Worm (Caenorhabditis elegans) whole organism, midembryonic: ENCODE data around the gene clec-139.
A peak's percentile ranks its signal among the peaks of the same experiment; 100 is the strongest.

ENCODE experiments used
- T22C8.4 ChIP-seq: fragments of 200-800 bp; sonication (Bioruptor generic); IDR thresholded peaks from 2 replicates; pipeline ENCODE4 v1.3.6; 2022; ENCODE audit warnings: missing genetic modification characterization, missing compliant biosample characterization
- cog-1 ChIP-seq: sonication (generic microtip); optimal IDR thresholded peaks from 2 replicates; lab custom pipeline; 2016; ENCODE audit warnings: missing genetic modification characterization, missing compliant biosample characterization
- flt-1 ChIP-seq: fragments of 200-800 bp; sonication (Bioruptor generic); IDR thresholded peaks from 2 replicates; pipeline ENCODE4 v1.3.6; 2022; ENCODE audit warnings: missing genetic modification characterization, missing compliant biosample characterization
- klf-2 ChIP-seq: fragments of 200-800 bp; sonication (Bioruptor generic); conservative IDR thresholded peaks from 2 replicates; pipeline ENCODE4 v1.3.6; 2022; ENCODE audit warnings: missing genetic modification reagents, missing genetic modification characterization, missing compliant biosample characterization
- med-1 ChIP-seq: sonication (generic microtip); optimal IDR thresholded peaks from 2 replicates; lab custom pipeline; 2017; ENCODE audit warnings: missing genetic modification characterization, mild to moderate bottlenecking, missing compliant biosample characterization, antibody characterized with exemption, missing genetic modification reagents; ENCODE audit not compliant: insufficient read depth
- ref-1 ChIP-seq: fragments of 200-800 bp; sonication (Bioruptor generic); conservative IDR thresholded peaks from 2 replicates; pipeline ENCODE4 v1.3.6; 2022; ENCODE audit warnings: missing genetic modification reagents, missing genetic modification characterization, missing compliant biosample characterization
- tab-1 ChIP-seq: fragments of 200-800 bp; sonication (Bioruptor generic); IDR thresholded peaks from 2 replicates; pipeline ENCODE4 v1.3.6; 2022; ENCODE audit warnings: missing genetic modification characterization, missing compliant biosample characterization
- ztf-23 ChIP-seq: fragments of 200-800 bp; sonication (Bioruptor generic); IDR thresholded peaks from 2 replicates; pipeline ENCODE4 v1.3.6; 2022; ENCODE audit warnings: missing genetic modification reagents, missing genetic modification characterization, missing compliant biosample characterization
- ztf-29 ChIP-seq: fragments of 200-800 bp; sonication (Bioruptor generic); IDR thresholded peaks from 2 replicates; pipeline ENCODE4 v1.3.6; 2022; ENCODE audit warnings: missing genetic modification reagents, missing genetic modification characterization, missing compliant biosample characterization

clec-139 gene

DNA sequence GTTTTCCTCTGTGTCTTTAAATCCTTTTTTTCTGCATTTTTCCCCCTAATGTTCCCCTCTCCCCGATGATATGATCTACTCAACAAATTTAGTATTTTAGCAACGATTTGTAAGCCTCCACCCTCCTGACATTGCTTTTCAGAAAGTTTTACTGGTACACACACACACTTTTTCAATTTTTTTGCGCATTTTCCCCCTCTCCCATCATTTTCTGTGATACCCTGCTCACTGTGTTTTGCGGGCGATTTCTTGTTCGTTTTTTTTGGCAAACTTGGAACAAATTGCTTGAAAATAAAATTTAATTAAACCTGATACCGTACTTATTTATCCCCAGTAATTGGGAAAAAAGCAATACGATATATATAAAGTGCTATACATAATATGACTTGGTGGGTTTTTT is 30.9 kb downstream of the clec-139 start:
- TF ChIP-seq klf-2 (GFP tag; lab: Robert Waterston, UW) (no peak), cog-1 (tag; lab: Kevin White, UChicago) (no peak), ztf-29 (GFP tag; lab: Robert Waterston, UW) (no peak), med-1 (no peak), T22C8.4 (GFP tag; lab: Robert Waterston, UW) (no peak), tab-1 (GFP tag; lab: Robert Waterston, UW) (no peak), flt-1 (GFP tag; lab: Robert Waterston, UW) (no peak), ztf-23 (no peak), ref-1 (no peak)

DNA sequence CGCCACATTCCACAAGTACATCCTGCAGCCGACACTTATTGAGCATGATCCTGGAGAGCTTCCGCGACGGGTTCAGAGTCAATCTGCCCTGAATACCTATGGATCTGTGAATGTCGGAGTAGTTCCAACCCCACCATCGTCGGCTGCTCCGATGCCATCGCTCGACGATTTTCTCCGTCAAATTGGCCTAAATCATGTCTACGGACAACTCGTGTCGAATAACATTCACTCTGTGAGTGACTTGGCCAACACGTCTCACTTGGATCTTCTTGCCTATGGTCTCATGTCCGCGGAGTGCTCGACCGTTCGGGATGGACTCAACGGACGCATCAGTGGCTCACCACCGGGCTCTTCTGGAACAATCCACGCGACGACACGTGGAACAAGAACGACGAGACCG is 31.5 kb downstream of the clec-139 start:
- no peak for TF ChIP-seq flt-1 (GFP tag; lab: Robert Waterston, UW)
- TF ChIP-seq klf-2 (GFP tag; lab: Robert Waterston, UW): no peak
- no peak for TF ChIP-seq ztf-23
- no peak for TF ChIP-seq cog-1 (tag; lab: Kevin White, UChicago)
- no peak for TF ChIP-seq ref-1
- no peak for TF ChIP-seq ztf-29 (GFP tag; lab: Robert Waterston, UW)
- TF ChIP-seq T22C8.4 (GFP tag; lab: Robert Waterston, UW): no peak
- no peak for TF ChIP-seq med-1
- no peak for TF ChIP-seq tab-1 (GFP tag; lab: Robert Waterston, UW)

DNA sequence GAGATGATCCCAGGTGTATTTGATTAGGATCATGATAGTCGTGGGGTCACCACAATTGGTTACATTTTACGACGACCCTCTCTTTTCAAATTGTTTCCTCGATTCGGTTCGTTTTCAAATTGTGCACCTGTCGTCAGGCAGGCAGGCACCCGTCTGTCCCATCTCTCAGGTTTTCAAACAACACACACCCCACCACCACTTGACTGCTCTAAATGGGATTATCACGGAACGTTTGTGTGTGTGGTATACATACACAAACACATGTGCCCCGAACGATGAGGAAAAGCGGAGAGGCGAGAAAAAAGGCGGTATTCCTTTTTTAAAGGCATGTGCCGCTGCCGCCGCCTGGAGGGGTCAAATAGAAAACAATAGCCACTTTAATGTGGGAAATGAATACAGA is 36.2 kb downstream of the clec-139 start:
- no peak for TF ChIP-seq cog-1 (tag; lab: Kevin White, UChicago)
- TF ChIP-seq ref-1: 0 out of 2 replicates have a peak, but pooled peaks have one; percentile 25
- 0 out of 2 replicates have a peak, but pooled peaks have one; percentile 27 for TF ChIP-seq flt-1 (GFP tag; lab: Robert Waterston, UW)

DNA sequence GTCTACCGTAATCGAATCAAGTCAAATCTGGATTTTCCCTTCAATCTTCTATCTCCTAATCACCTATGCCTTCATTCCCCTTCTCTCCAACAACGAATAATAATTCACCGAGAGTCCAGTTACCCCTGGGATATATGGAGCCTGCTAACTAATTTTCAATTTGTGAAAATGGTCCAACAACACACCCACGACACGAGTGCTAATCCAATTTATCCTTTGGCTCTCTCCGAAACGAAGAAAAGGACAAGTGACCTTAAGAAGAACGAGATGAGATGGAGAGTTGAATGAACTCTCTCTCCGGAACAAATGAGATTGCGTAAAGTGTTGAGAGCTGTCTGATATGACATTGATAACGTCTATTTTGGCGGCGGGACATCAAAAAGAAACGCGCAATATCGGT is 37.2 kb downstream of the clec-139 start:
- TF ChIP-seq tab-1 (GFP tag; lab: Robert Waterston, UW) (no peak), flt-1 (GFP tag; lab: Robert Waterston, UW) (no peak), ztf-23 (no peak), klf-2 (GFP tag; lab: Robert Waterston, UW) (no peak), T22C8.4 (GFP tag; lab: Robert Waterston, UW) (no peak), ref-1 (no peak), cog-1 (tag; lab: Kevin White, UChicago) (no peak), ztf-29 (GFP tag; lab: Robert Waterston, UW) (no peak), med-1 (no peak)

DNA sequence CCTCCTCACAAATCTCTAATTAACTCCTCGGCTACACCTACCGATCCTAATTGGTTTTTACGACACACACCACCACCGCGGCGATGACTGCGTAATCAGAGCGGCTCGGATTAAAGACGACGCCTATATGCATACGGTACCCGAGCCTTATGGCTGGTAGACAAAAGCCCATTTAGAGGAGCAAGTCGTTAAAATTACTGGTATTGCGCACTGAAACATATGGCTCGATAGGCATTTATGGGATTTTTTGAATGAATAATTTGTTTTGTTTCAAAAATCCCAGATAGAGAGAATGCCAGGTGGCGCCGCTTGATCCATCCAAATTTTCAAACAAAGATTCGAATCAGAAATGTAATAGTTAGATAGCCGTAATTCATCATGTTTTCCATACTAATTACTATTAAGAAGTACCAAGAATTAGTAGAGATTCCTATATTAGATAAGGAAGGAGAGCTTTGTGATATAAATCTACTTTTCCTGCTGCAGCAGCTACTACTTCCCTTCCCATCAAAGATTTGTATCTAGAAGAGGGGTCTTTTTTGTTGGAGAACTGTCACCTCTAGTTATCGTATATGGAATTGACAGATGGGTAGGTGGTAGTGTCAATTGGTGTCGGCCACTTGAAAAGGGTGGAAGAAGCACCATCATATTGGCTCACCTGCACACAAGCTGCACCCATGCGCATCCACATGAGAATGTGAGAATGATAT is 38.2 kb downstream of the clec-139 start:
- TF ChIP-seq tab-1 (GFP tag; lab: Robert Waterston, UW) (no peak), ref-1 (no peak), ztf-23 (no peak), flt-1 (GFP tag; lab: Robert Waterston, UW) (no peak), cog-1 (tag; lab: Kevin White, UChicago) (no peak), T22C8.4 (GFP tag; lab: Robert Waterston, UW) (no peak), klf-2 (GFP tag; lab: Robert Waterston, UW) (no peak), ztf-29 (GFP tag; lab: Robert Waterston, UW) (no peak), med-1 (no peak)

DNA sequence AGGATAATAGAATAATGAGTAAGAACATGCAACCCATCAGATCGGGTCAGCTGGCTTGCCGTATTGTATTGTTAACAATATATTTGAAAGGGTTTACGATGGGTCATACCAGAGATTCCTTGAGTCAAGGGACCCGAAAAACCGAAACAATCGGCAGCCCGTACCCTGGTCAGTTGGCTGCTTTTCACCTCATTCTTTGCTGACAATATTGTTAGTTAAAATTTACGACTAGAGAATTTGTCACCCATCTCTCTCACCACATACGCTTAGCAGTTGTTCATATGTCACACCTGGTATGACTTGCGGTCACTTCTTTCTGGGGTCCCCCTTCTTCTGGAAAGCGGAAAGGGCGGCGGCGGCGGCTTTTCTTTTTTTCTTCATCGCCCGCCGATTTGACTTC is 40.5 kb downstream of the clec-139 start:
- TF ChIP-seq flt-1 (GFP tag; lab: Robert Waterston, UW) (no peak), cog-1 (tag; lab: Kevin White, UChicago) (no peak), med-1 (no peak), T22C8.4 (GFP tag; lab: Robert Waterston, UW) (no peak), klf-2 (GFP tag; lab: Robert Waterston, UW) (no peak), ztf-23 (no peak), ref-1 (no peak)

DNA sequence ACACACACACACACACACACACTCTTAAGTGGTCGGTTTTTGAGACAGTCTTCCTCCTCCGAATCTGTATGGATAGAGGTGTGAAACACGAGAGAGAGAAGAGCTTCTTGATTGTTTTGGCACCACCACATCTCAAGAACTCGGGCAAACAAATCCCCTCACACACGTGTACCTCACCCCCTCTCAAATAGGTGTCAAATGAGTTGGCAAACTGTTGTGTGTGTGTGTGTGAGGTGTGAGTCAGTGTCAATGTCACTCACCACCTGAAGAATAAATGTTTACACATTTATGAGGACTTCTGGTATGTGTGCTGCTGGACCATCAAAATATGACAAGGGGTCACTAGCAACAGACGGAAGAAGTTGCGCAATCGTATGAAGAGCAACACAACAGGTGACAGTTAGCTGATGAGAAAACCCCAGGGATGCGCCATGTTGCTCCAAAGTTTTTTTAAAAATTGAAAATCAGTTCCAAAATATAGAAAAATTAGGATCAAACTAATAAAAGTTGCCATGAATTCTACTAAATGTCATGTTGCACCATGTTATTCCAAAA is 41.6 kb downstream of the clec-139 start:
- peak; percentile 13; the same call in 1 of the 2 replicates for TF ChIP-seq flt-1 (GFP tag; lab: Robert Waterston, UW)
- no peak for TF ChIP-seq klf-2 (GFP tag; lab: Robert Waterston, UW)

DNA sequence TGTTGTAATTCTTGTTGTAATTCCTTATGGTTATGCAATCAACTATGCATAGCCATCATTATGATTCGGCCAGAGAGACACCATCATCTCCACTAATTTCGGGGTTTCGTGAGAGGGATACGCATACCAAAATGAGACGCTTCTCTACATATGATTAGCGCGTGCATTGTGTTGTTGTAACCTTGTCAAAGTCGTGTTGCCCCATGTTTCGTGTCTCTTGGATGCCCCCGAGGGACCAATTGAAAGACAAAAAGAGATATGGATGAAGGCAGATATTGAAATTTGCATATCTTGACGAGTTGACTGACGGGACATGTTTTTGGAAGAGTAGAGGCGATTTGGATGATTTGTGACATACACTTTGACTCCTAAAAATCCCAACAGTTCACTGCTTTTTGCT is 42.2 kb downstream of the clec-139 start:
- TF ChIP-seq tab-1 (GFP tag; lab: Robert Waterston, UW) (no peak), ztf-23 (no peak), ztf-29 (GFP tag; lab: Robert Waterston, UW) (no peak), T22C8.4 (GFP tag; lab: Robert Waterston, UW) (no peak), cog-1 (tag; lab: Kevin White, UChicago) (no peak), flt-1 (GFP tag; lab: Robert Waterston, UW) (no peak), klf-2 (GFP tag; lab: Robert Waterston, UW) (no peak), med-1 (no peak), ref-1 (no peak)

DNA sequence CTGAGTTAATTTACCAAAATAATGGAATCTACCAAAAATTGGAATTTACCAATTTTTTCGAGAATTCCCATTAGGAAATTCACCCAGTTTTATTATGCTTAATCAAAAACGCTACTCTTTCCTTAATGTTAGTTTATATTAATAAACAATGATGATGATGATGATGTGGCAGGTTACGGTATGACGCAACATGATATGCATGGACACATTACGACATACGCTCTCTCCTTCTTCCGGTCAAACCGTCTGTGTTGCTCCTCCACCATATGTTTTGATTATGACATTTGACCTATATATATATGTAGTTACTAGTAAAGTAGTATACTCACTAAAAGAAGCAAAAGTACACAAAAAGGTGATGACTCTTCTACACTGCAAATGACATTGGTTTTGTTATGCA is 44.2 kb downstream of the clec-139 start:
- no peak for TF ChIP-seq med-1
- TF ChIP-seq cog-1 (tag; lab: Kevin White, UChicago): no peak
- no peak for TF ChIP-seq ztf-23
- TF ChIP-seq flt-1 (GFP tag; lab: Robert Waterston, UW): no peak
- TF ChIP-seq klf-2 (GFP tag; lab: Robert Waterston, UW): no peak
- TF ChIP-seq tab-1 (GFP tag; lab: Robert Waterston, UW): no peak
- no peak for TF ChIP-seq T22C8.4 (GFP tag; lab: Robert Waterston, UW)
- TF ChIP-seq ref-1: no peak
- TF ChIP-seq ztf-29 (GFP tag; lab: Robert Waterston, UW): no peak

DNA sequence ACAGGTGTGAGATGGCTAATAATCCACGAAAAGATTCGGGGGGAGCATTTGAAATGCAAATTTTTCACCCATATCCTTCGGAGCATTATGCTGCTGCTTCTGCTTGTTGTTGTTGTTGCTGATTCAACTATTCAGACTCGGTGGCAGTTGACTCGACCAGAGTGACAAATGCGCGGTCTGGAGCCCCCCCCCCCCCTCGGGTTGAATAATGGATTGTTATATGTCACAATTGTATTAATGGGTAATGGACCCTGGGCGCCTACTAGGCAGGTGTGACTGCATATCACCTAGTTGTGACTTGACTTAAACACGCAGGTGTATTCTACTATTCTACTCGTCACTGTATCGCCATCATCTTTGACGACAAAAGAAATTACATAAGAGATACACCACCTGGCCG is 46.0 kb downstream of the clec-139 start:
- no peak for TF ChIP-seq cog-1 (tag; lab: Kevin White, UChicago)
- TF ChIP-seq tab-1 (GFP tag; lab: Robert Waterston, UW): no peak
- no peak for TF ChIP-seq flt-1 (GFP tag; lab: Robert Waterston, UW)
- TF ChIP-seq T22C8.4 (GFP tag; lab: Robert Waterston, UW): no peak
- TF ChIP-seq ztf-29 (GFP tag; lab: Robert Waterston, UW): no peak
- no peak for TF ChIP-seq ref-1
- no peak for TF ChIP-seq med-1
- TF ChIP-seq klf-2 (GFP tag; lab: Robert Waterston, UW): no peak
- TF ChIP-seq ztf-23: no peak
